Fruit fly (Drosophila melanogaster) whole organism, larva: ENCODE results near the gene TTLL6B.

ENCODE experiments used
- noc ChIP-seq: fragments of 200-800 bp; sonication (Bioruptor generic); optimal IDR thresholded peaks from 3 replicates; lab custom pipeline; 2019; ENCODE audit warnings: missing biosample characterization, mild to moderate bottlenecking, missing genetic modification characterization, moderate library complexity

TTLL6B gene

dm6 chr3R:27204694-27205414 is 46.0 kb downstream of the TTLL6B start:
- peak; percentile 50 for TF ChIP-seq noc (tag; lab: Kevin White, UChicago)

- TF ChIP-seq noc (tag; lab: Kevin White, UChicago) = no peak
Measured at dm6 chr3R:27203856-27204255, 47.0 kb downstream of the TTLL6B start.

- TF ChIP-seq noc (tag; lab: Kevin White, UChicago) = no peak
Measured at dm6 chr3R:27202330-27202729, 48.5 kb downstream of the TTLL6B start.

dm6 chr3R:27201538-27202281 is 49.1 kb downstream of the TTLL6B start:
- no peak for TF ChIP-seq noc (tag; lab: Kevin White, UChicago)

- no peak for TF ChIP-seq noc (tag; lab: Kevin White, UChicago)
Measured at dm6 chr3R:27198883-27199780, 51.7 kb downstream of the TTLL6B start.
